Fruit fly (Drosophila melanogaster) whole organism, wandering third instar larva: ENCODE measurements around the gene CG43317.

ENCODE experiments used
- Abd-B ChIP-seq: fragments of >200 bp; optimal IDR thresholded peaks from 2 replicates; lab custom pipeline; 2017; ENCODE audit warnings: missing biosample characterization, missing genetic modification characterization
- CG32264 ChIP-seq: fragments of 200-800 bp; sonication (Bioruptor generic); optimal IDR thresholded peaks from 2 replicates; lab custom pipeline; 2016; ENCODE audit warnings: missing biosample characterization, missing genetic modification characterization
- CG9705 ChIP-seq: fragments of 200-800 bp; sonication (Bioruptor generic); optimal IDR thresholded peaks from 2 replicates; lab custom pipeline; 2018; ENCODE audit warnings: missing biosample characterization, mild to moderate bottlenecking, missing genetic modification characterization
- CrebA ChIP-seq: fragments of 200-800 bp; sonication (Bioruptor generic); optimal IDR thresholded peaks from 2 replicates; lab custom pipeline; 2016; ENCODE audit warnings: missing biosample characterization, mild to moderate bottlenecking, missing genetic modification characterization, borderline replicate concordance
- Dfd ChIP-seq: fragments of >200 bp; optimal IDR thresholded peaks from 2 replicates; lab custom pipeline; 2017; ENCODE audit warnings: missing biosample characterization, missing genetic modification characterization
- Dif ChIP-seq: fragments of 200-275, 200-300 bp; sonication (Bioruptor generic); optimal IDR thresholded peaks from 2 replicates; lab custom pipeline; 2018; ENCODE audit warnings: missing biosample characterization, missing genetic modification characterization; ENCODE audit not compliant: partially characterized antibody
- GATAd ChIP-seq: sonication (Bioruptor generic); optimal IDR thresholded peaks from 2 replicates; lab custom pipeline; 2016; ENCODE audit warnings: missing biosample characterization, missing genetic modification characterization
- HLH106 ChIP-seq: fragments of 200-800 bp; optimal IDR thresholded peaks from 3 replicates; lab custom pipeline; 2019; ENCODE audit warnings: missing biosample characterization, mild to moderate bottlenecking, missing genetic modification characterization, moderate library complexity
- Hnf4 ChIP-seq: fragments of 200-800 bp; sonication (Bioruptor generic); optimal IDR thresholded peaks from 2 replicates; lab custom pipeline; 2016; ENCODE audit warnings: missing biosample characterization, mild to moderate bottlenecking, missing genetic modification characterization
- Hr78 ChIP-seq: fragments of >200 bp; optimal IDR thresholded peaks from 2 replicates; lab custom pipeline; 2017; ENCODE audit warnings: missing biosample characterization, missing genetic modification characterization
- Hr83 ChIP-seq: fragments of 200-300 bp; sonication (Bioruptor generic); optimal IDR thresholded peaks from 2 replicates; lab custom pipeline; 2016; ENCODE audit warnings: missing biosample characterization, mild to moderate bottlenecking, missing genetic modification characterization, moderate library complexity; ENCODE audit not compliant: poor library complexity, severe bottlenecking
- Jra ChIP-seq: sonication (Bioruptor generic); optimal IDR thresholded peaks from 2 replicates; lab custom pipeline; 2016; ENCODE audit warnings: missing biosample characterization, missing genetic modification characterization
- Mio ChIP-seq: sonication (Bioruptor generic); optimal IDR thresholded peaks from 2 replicates; lab custom pipeline; 2016; ENCODE audit warnings: missing biosample characterization, missing genetic modification characterization
- Myc ChIP-seq: fragments of >200 bp; optimal IDR thresholded peaks from 2 replicates; lab custom pipeline; 2017
- N ChIP-seq: fragments of >200 bp; optimal IDR thresholded peaks from 2 replicates; lab custom pipeline; 2018; ENCODE audit warnings: missing biosample characterization, missing external identifiers, missing genetic modification characterization
- OdsH ChIP-seq: fragments of 200-800 bp; sonication (Bioruptor generic); optimal IDR thresholded peaks from 2 replicates; lab custom pipeline; 2016; ENCODE audit warnings: missing biosample characterization, mild to moderate bottlenecking, missing genetic modification characterization
- Rel ChIP-seq, 2 experiments: fragments of 200-800 bp; sonication (Bioruptor generic) in 1 of 2; optimal IDR thresholded peaks; 2 replicates in 1 of 2; 3 replicates in 1 of 2; lab custom pipeline; 2016 to 2019; ENCODE audit warnings: mild to moderate bottlenecking in 2 of 2, missing biosample characterization in 2 of 2, missing genetic modification characterization in 2 of 2, moderate library complexity in 1 of 2
- Sp1 ChIP-seq: fragments of 200-800 bp; sonication (Bioruptor generic); optimal IDR thresholded peaks from 3 replicates; lab custom pipeline; 2019; ENCODE audit warnings: missing biosample characterization, mild to moderate bottlenecking, missing genetic modification characterization, moderate library complexity
- Vsx2 ChIP-seq: fragments of 200-300, 225-300 bp; sonication (Bioruptor generic); optimal IDR thresholded peaks from 2 replicates; lab custom pipeline; 2018; ENCODE audit warnings: missing biosample characterization, missing genetic modification characterization; ENCODE audit not compliant: partially characterized antibody
- br ChIP-seq: fragments of 200-800 bp; sonication (Bioruptor generic); optimal IDR thresholded peaks from 2 replicates; lab custom pipeline; 2016; ENCODE audit warnings: missing biosample characterization, missing genetic modification characterization
- brk ChIP-seq: fragments of 200-800 bp; sonication (Bioruptor generic); optimal IDR thresholded peaks from 2 replicates; lab custom pipeline; 2016; ENCODE audit warnings: missing biosample characterization, mild to moderate bottlenecking, missing genetic modification characterization
- dl ChIP-seq, 2 experiments: fragments of 175-275, 200-275 bp in 1 of 2; fragments of 200-275 bp in 1 of 2; sonication (Bioruptor generic); optimal IDR thresholded peaks; lab custom pipeline; 2018; ENCODE audit warnings: mild to moderate bottlenecking in 2 of 2, missing biosample characterization in 2 of 2, missing genetic modification characterization in 2 of 2, moderate library complexity in 2 of 2; ENCODE audit not compliant: partially characterized antibody in 2 of 2, insufficient read depth in 1 of 2
- dmrt93B ChIP-seq: fragments of 200-800 bp; sonication (Bioruptor generic); optimal IDR thresholded peaks from 2 replicates; lab custom pipeline; 2018; ENCODE audit warnings: missing biosample characterization, mild to moderate bottlenecking, missing genetic modification characterization
- dsf ChIP-seq: sonication (Bioruptor generic); optimal IDR thresholded peaks from 2 replicates; lab custom pipeline; 2016; ENCODE audit warnings: missing biosample characterization, missing genetic modification characterization, borderline replicate concordance
- ey ChIP-seq: fragments of 200-800 bp; sonication (Bioruptor generic); optimal IDR thresholded peaks from 2 replicates; lab custom pipeline; 2016; ENCODE audit warnings: missing biosample characterization, missing genetic modification characterization
- foxo ChIP-seq, 2 experiments: fragments of 200-800 bp; sonication (Bioruptor generic); optimal IDR thresholded peaks; 2 replicates in 1 of 2; 3 replicates in 1 of 2; lab custom pipeline; 2016 to 2017; ENCODE audit warnings: missing biosample characterization in 2 of 2, missing genetic modification characterization in 2 of 2
- fru ChIP-seq: fragments of 200-800 bp; sonication (Bioruptor generic); optimal IDR thresholded peaks from 3 replicates; lab custom pipeline; 2016; ENCODE audit warnings: missing biosample characterization, mild to moderate bottlenecking, missing genetic modification characterization
- h ChIP-seq: fragments of 200-800 bp; sonication (Bioruptor generic); optimal IDR thresholded peaks from 3 replicates; lab custom pipeline; 2016; ENCODE audit warnings: missing biosample characterization, mild to moderate bottlenecking, missing genetic modification characterization
- jim ChIP-seq: fragments of 175-275, 200-325 bp; sonication (Bioruptor generic); optimal IDR thresholded peaks from 2 replicates; lab custom pipeline; 2016; ENCODE audit warnings: missing biosample characterization, mild to moderate bottlenecking, missing genetic modification characterization
- lola ChIP-seq: fragments of >200 bp; optimal IDR thresholded peaks from 2 replicates; lab custom pipeline; 2017; ENCODE audit warnings: missing biosample characterization, missing genetic modification characterization
- pan ChIP-seq: fragments of >200 bp; optimal IDR thresholded peaks from 2 replicates; lab custom pipeline; 2017
- psq ChIP-seq: fragments of 200-800 bp; sonication (Bioruptor generic); optimal IDR thresholded peaks from 3 replicates; lab custom pipeline; 2017; ENCODE audit warnings: missing biosample characterization, mild to moderate bottlenecking, missing genetic modification characterization, moderate library complexity
- rgr ChIP-seq: fragments of 200-800 bp; sonication (Bioruptor generic); optimal IDR thresholded peaks from 3 replicates; lab custom pipeline; 2016; ENCODE audit warnings: missing biosample characterization, mild to moderate bottlenecking, missing genetic modification characterization
- sage ChIP-seq: fragments of 200-800 bp; sonication (Bioruptor generic); optimal IDR thresholded peaks from 2 replicates; lab custom pipeline; 2016; ENCODE audit warnings: missing biosample characterization, mild to moderate bottlenecking, missing genetic modification characterization
- sv ChIP-seq: fragments of 200-800 bp; sonication (Bioruptor generic); optimal IDR thresholded peaks from 3 replicates; lab custom pipeline; 2016; ENCODE audit warnings: missing biosample characterization, missing genetic modification characterization
- tai ChIP-seq: sonication (Bioruptor generic); optimal IDR thresholded peaks from 2 replicates; lab custom pipeline; 2016; ENCODE audit warnings: missing biosample characterization, missing genetic modification characterization
- usp ChIP-seq: fragments of >200 bp; optimal IDR thresholded peaks from 2 replicates; lab custom pipeline; 2017; ENCODE audit warnings: missing biosample characterization, missing genetic modification characterization
- woc ChIP-seq: sonication (Bioruptor generic); optimal IDR thresholded peaks from 2 replicates; lab custom pipeline; 2016; ENCODE audit warnings: missing biosample characterization, mild to moderate bottlenecking, missing genetic modification characterization

CG43317 gene

DNA sequence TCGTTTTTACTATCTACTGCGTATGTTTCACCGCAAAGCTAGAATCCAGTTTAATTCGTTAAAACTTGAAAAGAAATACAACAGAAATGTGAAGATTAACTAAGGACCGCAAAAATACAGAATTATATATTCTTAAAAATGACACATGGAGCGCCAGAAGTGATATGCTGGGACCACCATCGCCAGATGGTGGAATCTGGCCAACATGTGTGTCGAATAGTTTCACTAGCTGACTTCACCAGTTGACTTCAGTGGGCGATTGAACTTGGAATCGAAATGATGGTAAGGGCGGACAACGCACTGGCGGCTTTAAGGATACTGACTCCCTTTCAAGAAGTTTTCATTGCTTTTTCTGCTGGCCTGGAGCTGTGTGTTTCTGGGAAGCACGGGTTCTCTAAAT, 32.2 kb downstream of the CG43317 start, which contains the start of gene CG9593:
Gene CG9593, plus strand, starts transcription at position 270 of the 400 bp plus-strand sequence.
- TF ChIP-seq Vsx2 (GFP tag; lab: Kevin White, UChicago), result no peak
- TF ChIP-seq sv (GFP tag; lab: Kevin White, UChicago), result no peak
- TF ChIP-seq pan (lab: Kevin White, UChicago), result no peak
- no peak for TF ChIP-seq N
- no peak for TF ChIP-seq psq
- TF ChIP-seq dl (GFP tag; optimal IDR thresholded peaks at IDR 0.05; lab: Kevin White, UChicago; ENCODE audit: insufficient read depth in 1 of 2, partially characterized antibody in 2 of 2), result no peak
- no peak for TF ChIP-seq jim (GFP tag; lab: Kevin White, UChicago)
- no peak for TF ChIP-seq woc (GFP tag; lab: Kevin White, UChicago)
- no peak for TF ChIP-seq sage (GFP tag; lab: Kevin White, UChicago)
- TF ChIP-seq lola (GFP tag; lab: Kevin White, UChicago), result no peak
- no peak for TF ChIP-seq Hr78 (GFP tag; lab: Kevin White, UChicago)
- no peak for TF ChIP-seq Hnf4 (GFP tag; lab: Kevin White, UChicago)
- TF ChIP-seq tai (GFP tag; lab: Kevin White, UChicago), result no peak
- TF ChIP-seq Mio (GFP tag; lab: Kevin White, UChicago), result no peak

DNA sequence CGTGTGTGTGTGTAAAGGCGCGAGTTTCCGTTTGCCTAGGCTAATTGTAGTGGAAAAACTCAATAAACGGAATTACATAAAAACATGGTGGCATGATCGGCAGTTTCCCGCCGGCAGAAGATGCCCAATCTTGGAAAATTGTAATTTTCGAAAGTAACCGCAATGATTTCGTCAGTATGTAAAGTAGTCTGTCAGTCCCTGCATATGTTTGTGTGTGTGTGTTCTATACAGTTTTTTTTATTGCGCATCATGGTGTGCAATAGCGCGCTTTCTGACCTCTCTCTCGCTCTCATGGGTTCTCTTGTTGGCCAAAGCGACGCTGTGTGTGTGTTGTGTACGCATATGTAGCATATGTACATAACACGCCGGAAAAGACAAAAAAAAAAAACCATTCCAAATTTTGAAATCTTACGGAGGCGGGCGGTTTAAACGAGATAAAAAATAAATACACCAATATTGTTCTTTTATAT, 39.9 kb downstream of the CG43317 start:
- TF ChIP-seq Hr78 (GFP tag; lab: Kevin White, UChicago), result peak; percentile 41
- peak; percentile 92 for TF ChIP-seq Hr83 (GFP tag; lab: Kevin White, UChicago)
- peak; percentile 27 for TF ChIP-seq CG32264 (GFP tag; lab: Kevin White, UChicago)
- TF ChIP-seq Mio (GFP tag; lab: Kevin White, UChicago), result no peak
- no peak for TF ChIP-seq dl (GFP tag; optimal IDR thresholded peaks at IDR 0.05; lab: Kevin White, UChicago; ENCODE audit: insufficient read depth in 1 of 2, partially characterized antibody in 2 of 2)
- no peak for TF ChIP-seq pan (lab: Kevin White, UChicago)
- TF ChIP-seq Dif, result no peak
- no peak for TF ChIP-seq sv (GFP tag; lab: Kevin White, UChicago)
- peak; percentile 58 for TF ChIP-seq rgr (GFP tag; lab: Kevin White, UChicago)
- TF ChIP-seq GATAd (GFP tag; lab: Kevin White, UChicago), result no peak
- no peak for TF ChIP-seq Dfd (GFP tag; lab: Kevin White, UChicago)
- no peak for TF ChIP-seq CG9705 (GFP tag; lab: Kevin White, UChicago)
- no peak for TF ChIP-seq CrebA
- TF ChIP-seq psq, result peak; percentile 28
- peak; percentile 13 for TF ChIP-seq fru (GFP tag; lab: Kevin White, UChicago)
- peak; percentile 88 for TF ChIP-seq N
- TF ChIP-seq foxo (GFP tag; optimal IDR thresholded peaks at IDR 0.05; lab: Kevin White, UChicago), result peak in 1 of 2 experiments; percentile 31
- no peak for TF ChIP-seq usp (GFP tag; lab: Kevin White, UChicago)
- TF ChIP-seq dmrt93B (GFP tag; lab: Kevin White, UChicago), result no peak
- peak; percentile 39 for TF ChIP-seq sage (GFP tag; lab: Kevin White, UChicago)
- TF ChIP-seq Jra (GFP tag; lab: Kevin White, UChicago), result peak; percentile 65
- TF ChIP-seq ey (GFP tag; lab: Kevin White, UChicago), result peak; percentile 8
- peak; percentile 55 for TF ChIP-seq brk (GFP tag; lab: Kevin White, UChicago)
- peak; percentile 46 for TF ChIP-seq br
- TF ChIP-seq Vsx2 (GFP tag; lab: Kevin White, UChicago), result no peak
- TF ChIP-seq Sp1 (GFP tag; lab: Kevin White, UChicago), result peak; percentile 42
- peak; percentile 78 for TF ChIP-seq jim (GFP tag; lab: Kevin White, UChicago)
- no peak for TF ChIP-seq Myc (lab: Kevin White, UChicago)
- no peak for TF ChIP-seq tai (GFP tag; lab: Kevin White, UChicago)
- no peak for TF ChIP-seq Rel (GFP tag; optimal IDR thresholded peaks at IDR 0.05; lab: Kevin White, UChicago)
- TF ChIP-seq Rel (tag; optimal IDR thresholded peaks at IDR 0.05; lab: Kevin White, UChicago), result peak; percentile 38
- no peak for TF ChIP-seq dsf (GFP tag; lab: Kevin White, UChicago)
- TF ChIP-seq HLH106 (tag; lab: Kevin White, UChicago), result no peak
- TF ChIP-seq h, result peak; percentile 60
- no peak for TF ChIP-seq woc (GFP tag; lab: Kevin White, UChicago)
- peak; percentile 19 for TF ChIP-seq OdsH (GFP tag; lab: Kevin White, UChicago)
- no peak for TF ChIP-seq Abd-B
- no peak for TF ChIP-seq Hnf4 (GFP tag; lab: Kevin White, UChicago)
- TF ChIP-seq lola (GFP tag; lab: Kevin White, UChicago), result no peak
